Worm (Caenorhabditis elegans): ENCODE measurements around the gene R09E12.9.

R09E12.9 gene

DNA sequence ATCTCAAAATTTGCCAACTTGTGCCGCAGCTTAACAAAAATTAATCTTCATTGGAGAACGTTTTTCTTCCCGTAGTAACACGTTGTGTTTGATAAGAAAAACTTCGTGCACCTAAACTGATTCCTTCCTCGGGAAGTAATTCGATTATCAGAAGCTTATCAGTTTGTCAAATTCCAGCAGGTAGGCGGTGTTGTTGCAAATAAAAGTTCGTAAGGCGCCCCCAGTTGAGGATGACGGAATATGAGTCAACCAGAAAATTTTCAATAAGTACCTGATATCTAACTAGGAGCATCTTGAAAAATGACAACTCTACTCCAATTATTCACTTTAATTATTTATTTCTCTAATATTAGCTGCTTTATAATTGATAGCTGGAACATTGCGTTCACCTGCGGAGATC lies 35.6 kb upstream of the R09E12.9 start, which contains the start of gene C05E4.7:
Gene C05E4.7 (plus strand): TSS at position 301 of the 400 bp plus-strand sequence.
- no peak for TF ChIP-seq ceh-30 (tag; optimal IDR thresholded peaks at IDR 0.05)
- no peak for TF ChIP-seq ama-1 (optimal IDR thresholded peaks at IDR 0.05)
- no peak for TF ChIP-seq elt-4 (tag; optimal IDR thresholded peaks at IDR 0.05)
- TF ChIP-seq hlh-15 (tag; optimal IDR thresholded peaks at IDR 0.05): no peak

- TF ChIP-seq ceh-6 (GFP tag; optimal IDR thresholded peaks at IDR 0.05): no peak
- no peak for TF ChIP-seq tbx-7 (tag; optimal IDR thresholded peaks at IDR 0.05)
- no peak for TF ChIP-seq ceh-24 (tag; optimal IDR thresholded peaks at IDR 0.05)
- no peak for TF ChIP-seq unc-42 (tag; optimal IDR thresholded peaks at IDR 0.05)
- TF ChIP-seq dve-1 (tag; optimal IDR thresholded peaks at IDR 0.05): no peak
- no peak for TF ChIP-seq madf-2 (tag; optimal IDR thresholded peaks at IDR 0.05)
- TF ChIP-seq unc-3 (GFP tag; conservative IDR thresholded peaks at IDR 0.05): no peak
- no peak for TF ChIP-seq unc-3 (tag; optimal IDR thresholded peaks at IDR 0.05)
- TF ChIP-seq T23F11.4 (GFP tag; optimal IDR thresholded peaks at IDR 0.05): no peak
- no peak for TF ChIP-seq unc-55 (GFP tag; optimal IDR thresholded peaks at IDR 0.05)
- TF ChIP-seq elt-4 (tag; optimal IDR thresholded peaks at IDR 0.05): no peak
- TF ChIP-seq dmd-4 (tag; optimal IDR thresholded peaks at IDR 0.05; ENCODE audit: borderline replicate concordance): no peak
- TF ChIP-seq ceh-45 (GFP tag; IDR thresholded peaks at IDR 0.05): no peak
- no peak for TF ChIP-seq pros-1 (tag; optimal IDR thresholded peaks at IDR 0.05)
- TF ChIP-seq pha-4 (tag; optimal IDR thresholded peaks at IDR 0.05): no peak
- TF ChIP-seq che-1 (tag; optimal IDR thresholded peaks at IDR 0.05): no peak
- TF ChIP-seq pag-3 (tag; optimal IDR thresholded peaks at IDR 0.05; ENCODE audit: borderline replicate concordance): no peak
- no peak for TF ChIP-seq sox-4 (tag; optimal IDR thresholded peaks at IDR 0.05)
- TF ChIP-seq tbx-2 (tag; optimal IDR thresholded peaks at IDR 0.05): no peak
- TF ChIP-seq hlh-13 (GFP tag; optimal IDR thresholded peaks at IDR 0.05): no peak
- no peak for TF ChIP-seq K02D7.2 (tag; optimal IDR thresholded peaks at IDR 0.05)
These were observed 34.1 kb upstream of the R09E12.9 start, which contains the start of gene str-134 for ce11 chrV:743348-743747. Gene str-134 (plus strand): TSS chrV:743648.

ce11 chrV:748044-748443 lies 29.4 kb upstream of the R09E12.9 start, which contains the start of gene sri-4:
Gene sri-4 (plus strand): TSS chrV:748344.
- no peak for TF ChIP-seq ceh-34 (tag; optimal IDR thresholded peaks at IDR 0.05)
- no peak for TF ChIP-seq unc-42 (tag; optimal IDR thresholded peaks at IDR 0.05)
- no peak for TF ChIP-seq pros-1 (tag; optimal IDR thresholded peaks at IDR 0.05)
- TF ChIP-seq lin-11 (tag; optimal IDR thresholded peaks at IDR 0.05): no peak
- TF ChIP-seq ahr-1 (tag; optimal IDR thresholded peaks at IDR 0.05): no peak
- no peak for TF ChIP-seq ceh-30 (tag; optimal IDR thresholded peaks at IDR 0.05)
- no peak for TF ChIP-seq ref-2 (tag; optimal IDR thresholded peaks at IDR 0.05)
- no peak for TF ChIP-seq sdc-2 (tag; optimal IDR thresholded peaks at IDR 0.05)
- no peak for TF ChIP-seq C38D4.7 (GFP tag; optimal IDR thresholded peaks at IDR 0.05)

DNA sequence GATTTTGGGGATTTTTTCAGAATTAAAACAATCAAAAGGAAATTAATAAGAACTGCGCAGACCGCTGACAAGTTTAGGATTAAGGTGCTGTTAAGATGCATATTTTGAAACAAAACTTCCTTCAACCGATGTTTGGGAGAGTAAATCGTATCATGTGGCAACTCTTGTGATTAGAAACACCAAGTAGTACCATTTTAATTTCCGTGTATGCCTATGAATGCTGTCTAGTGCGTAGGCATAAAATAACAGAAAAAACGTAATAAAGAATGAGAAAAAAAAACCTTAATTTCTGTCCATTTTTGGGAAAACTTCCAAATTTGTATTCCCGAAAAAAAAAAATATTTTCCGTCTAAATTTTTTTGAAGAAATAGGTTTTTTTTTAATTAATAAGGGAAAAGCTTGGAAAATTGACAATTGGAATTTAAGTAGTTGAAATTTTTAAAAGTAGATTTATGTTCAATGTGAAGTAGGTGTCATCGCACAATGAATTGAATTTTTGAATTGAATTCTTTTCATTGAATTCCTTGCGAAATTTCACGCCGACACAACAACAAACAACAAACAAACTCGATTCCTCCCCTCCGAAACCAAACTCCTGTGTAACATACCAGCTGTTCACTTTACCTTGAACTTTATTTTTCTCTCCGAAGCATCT lies 24.6 kb upstream of the R09E12.9 start, which contains the start of the genes str-262 and srp-1:
Gene str-262 (minus strand): TSS at position 101 of the 655 bp plus-strand sequence.
Gene srp-1 (plus strand): TSS at position 605 of the 655 bp plus-strand sequence.
- no peak for TF ChIP-seq nhr-11 (tag; optimal IDR thresholded peaks at IDR 0.05)
- TF ChIP-seq elt-2 (tag; optimal IDR thresholded peaks at IDR 0.05): no peak

- TF ChIP-seq sox-4 (tag; optimal IDR thresholded peaks at IDR 0.05): no peak
These were observed 21.2 kb upstream of the R09E12.9 start, which contains the start of gene str-20 for ce11 chrV:756169-756568. Gene str-20 (plus strand): TSS chrV:756469.

DNA sequence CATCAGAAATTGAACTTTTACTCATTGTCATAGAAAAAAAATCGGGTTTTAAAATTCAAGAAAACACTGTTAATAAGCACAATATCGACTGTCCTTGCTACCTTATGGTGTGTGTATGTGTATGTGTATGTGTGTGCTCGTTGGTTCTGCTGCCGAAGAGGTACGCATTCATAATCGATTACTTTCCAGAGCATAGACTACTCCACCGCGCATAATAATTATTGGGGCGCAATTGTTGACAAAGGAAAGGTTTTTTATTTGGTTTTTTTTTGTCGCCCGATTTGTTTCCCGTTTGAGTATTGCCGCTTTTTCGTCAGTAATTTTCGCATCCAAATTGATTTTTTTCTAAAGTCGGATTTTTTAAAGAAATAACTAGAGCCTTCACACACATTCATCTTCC lies 16.2 kb upstream of the R09E12.9 start, which contains the start of gene C05E4.15:
Gene C05E4.15 (minus strand): TSS at position 101 of the 400 bp plus-strand sequence.
- TF ChIP-seq Y22D7AL.16 (tag; optimal IDR thresholded peaks at IDR 0.05): no peak
- no peak for TF ChIP-seq hlh-6 (tag; optimal IDR thresholded peaks at IDR 0.05)
- no peak for TF ChIP-seq pax-1 (tag; optimal IDR thresholded peaks at IDR 0.05)
- TF ChIP-seq ets-4 (tag; optimal IDR thresholded peaks at IDR 0.05): no peak
- TF ChIP-seq ceh-34 (tag; optimal IDR thresholded peaks at IDR 0.05): no peak
- TF ChIP-seq eyg-1 (tag; optimal IDR thresholded peaks at IDR 0.05): no peak
- no peak for TF ChIP-seq ceh-18 (tag; optimal IDR thresholded peaks at IDR 0.05)
- TF ChIP-seq C08G9.2 (tag; optimal IDR thresholded peaks at IDR 0.05): no peak
- no peak for TF ChIP-seq dmd-4 (tag; optimal IDR thresholded peaks at IDR 0.05; ENCODE audit: borderline replicate concordance)
- TF ChIP-seq elt-4 (tag; optimal IDR thresholded peaks at IDR 0.05): no peak
- no peak for TF ChIP-seq syd-9 (tag; optimal IDR thresholded peaks at IDR 0.05)
- no peak for TF ChIP-seq hlh-13 (GFP tag; optimal IDR thresholded peaks at IDR 0.05)
- no peak for TF ChIP-seq ztf-16 (tag; optimal IDR thresholded peaks at IDR 0.05)
- TF ChIP-seq ceh-48 (tag; optimal IDR thresholded peaks at IDR 0.05): no peak
- no peak for TF ChIP-seq mec-3 (tag; optimal IDR thresholded peaks at IDR 0.05; ENCODE audit: borderline replicate concordance)
- no peak for TF ChIP-seq gmeb-2 (tag; optimal IDR thresholded peaks at IDR 0.05)

Measured in whole organism, late embryonic.